Worm (Caenorhabditis elegans) whole organism, L4 larva: ENCODE data around the gene AH9.6.

Source experiments
- Y75B8A.6 ChIP-seq: fragments of 200-800 bp; sonication (Bioruptor generic); IDR thresholded peaks from 2 replicates; pipeline ENCODE4 v1.3.6; 2022; ENCODE audit warnings: missing genetic modification reagents, missing genetic modification characterization, missing compliant biosample characterization
- dmd-8 ChIP-seq: fragments of 200-800 bp; sonication (Bioruptor generic); IDR thresholded peaks from 2 replicates; pipeline ENCODE4 v1.3.6; 2022; ENCODE audit warnings: missing genetic modification characterization, missing compliant biosample characterization
- lin-15B ChIP-seq: fragments of 150-350 bp; sonication (generic microtip); optimal IDR thresholded peaks from 3 replicates; lab custom pipeline; 2014; ENCODE audit warnings: missing biosample characterization, missing genetic modification characterization
- lir-3 ChIP-seq: sonication (generic microtip); optimal IDR thresholded peaks from 2 replicates; lab custom pipeline; 2016; ENCODE audit warnings: mild to moderate bottlenecking, missing genetic modification characterization, missing compliant biosample characterization
- nhr-111 ChIP-seq: fragments of 200-800 bp; sonication (Bioruptor generic); optimal IDR thresholded peaks from 2 replicates; lab custom pipeline; 2018; ENCODE audit warnings: mild to moderate bottlenecking, missing genetic modification characterization, missing compliant biosample characterization
- nhr-41 ChIP-seq: fragments of 200-800 bp; sonication (Bioruptor generic); IDR thresholded peaks from 2 replicates; pipeline ENCODE4 v1.3.6; 2022; ENCODE audit warnings: missing genetic modification reagents, missing genetic modification characterization, missing compliant biosample characterization
- spr-1 ChIP-seq: sonication (generic microtip); optimal IDR thresholded peaks from 2 replicates; lab custom pipeline; 2016; ENCODE audit warnings: mild to moderate bottlenecking, missing genetic modification characterization, missing compliant biosample characterization
- unc-62 ChIP-seq, 3 experiments: fragments of 150-350 bp in 1 of 3; sonication (generic microtip); optimal IDR thresholded peaks in 2 of 3; peaks in 1 of 3; 1 replicate in 1 of 3; 2 replicates in 2 of 3; lab custom pipeline; 2014 to 2017; ENCODE audit warnings: missing biosample characterization in 3 of 3, missing genetic modification characterization in 3 of 3, missing genetic modification reagents in 3 of 3, missing genotype in 1 of 3

DNA sequence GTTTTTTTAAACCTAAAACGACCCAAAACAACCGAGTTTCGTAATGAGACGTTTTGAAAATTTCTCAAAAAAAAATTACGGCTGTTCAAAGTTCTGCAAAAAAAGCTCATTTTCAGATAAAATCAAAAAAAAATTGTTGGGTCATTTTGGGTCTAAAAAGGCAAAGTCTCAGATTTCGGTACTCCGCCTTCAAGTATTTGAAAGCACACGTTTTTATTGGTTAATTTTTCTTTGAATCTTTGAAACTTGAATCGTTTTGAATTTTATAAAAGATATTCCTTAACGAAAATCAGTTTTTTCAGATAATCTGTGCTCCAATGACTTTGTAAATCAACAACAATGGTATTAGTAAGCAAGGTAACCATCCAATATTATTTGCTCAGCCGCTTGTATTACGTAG, 34.8 kb upstream of the AH9.6 start, which contains the start of gene hum-6:
- TF ChIP-seq nhr-41 (no peak), lir-3 (tag; lab: Kevin White, UChicago) (no peak), nhr-111 (GFP tag; lab: Kevin White, UChicago) (no peak), spr-1 (tag; lab: Kevin White, UChicago) (no peak), unc-62 (GFP tag; optimal IDR thresholded peaks at IDR 0.05 in 1 of 2; lab: Kevin White, UChicago) (no peak), unc-62 (tag; optimal IDR thresholded peaks at IDR 0.05; lab: Kevin White, UChicago) (no peak), dmd-8 (GFP tag; lab: Robert Waterston, UW) (no peak), lin-15B (no peak), Y75B8A.6 (GFP tag; lab: Robert Waterston, UW) (no peak)
